Worm (Caenorhabditis elegans) whole organism, L3 larva: ENCODE results near the gene ric-7.

ENCODE experiments used
- elt-1 ChIP-seq: fragments of 150-350 bp; optimal IDR thresholded peaks from 2 replicates; lab custom pipeline; 2014; ENCODE audit warnings: missing biosample characterization, missing genetic modification characterization
- elt-3 ChIP-seq, 3 experiments: fragments of 150-350 bp in 1 of 3; sonication (generic microtip) in 2 of 3; optimal IDR thresholded peaks; 2 replicates in 2 of 3; 4 replicates in 1 of 3; lab custom pipeline; 2014 to 2017; ENCODE audit warnings: missing biosample characterization in 3 of 3, missing genetic modification characterization in 3 of 3
- fkh-10 ChIP-seq: sonication (generic microtip); optimal IDR thresholded peaks from 2 replicates; lab custom pipeline; 2017; ENCODE audit warnings: missing biosample characterization, missing genetic modification reagents, missing genetic modification characterization
- mdl-1 ChIP-seq: fragments of 150-350 bp; optimal IDR thresholded peaks from 2 replicates; lab custom pipeline; 2014; ENCODE audit warnings: missing biosample characterization, missing genetic modification characterization
- nfya-1 ChIP-seq: sonication (generic microtip); optimal IDR thresholded peaks from 2 replicates; lab custom pipeline; 2017; ENCODE audit warnings: missing genetic modification characterization, mild to moderate bottlenecking, missing compliant biosample characterization, antibody characterized with exemption, moderate library complexity; ENCODE audit not compliant: insufficient read depth
- nhr-12 ChIP-seq: fragments of 150-350 bp; optimal IDR thresholded peaks from 2 replicates; lab custom pipeline; 2014; ENCODE audit warnings: missing biosample characterization, missing genetic modification characterization
- nhr-28 ChIP-seq: fragments of 150-350 bp; optimal IDR thresholded peaks from 2 replicates; lab custom pipeline; 2014; ENCODE audit warnings: missing biosample characterization, missing genetic modification characterization
- sea-2 ChIP-seq: fragments of 150-350 bp; sonication (generic microtip); optimal IDR thresholded peaks from 4 replicates; lab custom pipeline; 2014; ENCODE audit warnings: missing biosample characterization, missing genetic modification reagents, missing genetic modification characterization
- snpc-4 ChIP-seq: fragments of 150-350 bp; optimal IDR thresholded peaks from 2 replicates; lab custom pipeline; 2014; ENCODE audit warnings: missing biosample characterization, missing genetic modification characterization

DNA sequence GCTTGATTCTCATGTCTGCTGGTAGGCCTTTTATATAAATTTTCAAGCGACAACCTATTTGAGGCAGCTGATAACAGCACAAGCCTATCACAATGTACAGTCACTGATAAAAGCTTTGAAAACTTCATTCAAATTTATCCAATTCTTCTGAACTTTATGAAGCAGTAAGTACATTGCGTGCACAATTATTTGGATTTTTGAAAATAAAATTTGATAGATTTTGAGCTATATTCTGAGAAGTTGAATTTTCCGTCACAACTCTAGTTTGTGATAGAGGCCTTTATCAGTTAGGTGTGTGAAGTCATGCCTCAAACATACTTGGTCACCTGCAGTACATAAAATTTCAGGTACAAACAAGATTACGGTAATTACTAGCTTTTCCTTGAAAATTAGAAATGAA lies 12.9 kb upstream of the ric-7 start, which contains the start of the genes mtl-2 and T08G5.1:
- TF ChIP-seq elt-3 (tag; optimal IDR thresholded peaks at IDR 0.05; lab: Kevin White, UChicago) (no peak), fkh-10 (GFP tag; lab: Kevin White, UChicago) (no peak), elt-1 (tag; lab: Kevin White, UChicago) (no peak), nhr-28 (tag; lab: Kevin White, UChicago) (no peak), nfya-1 (no peak), sea-2 (GFP tag; lab: Kevin White, UChicago) (no peak), snpc-4 (tag; lab: Kevin White, UChicago) (no peak), nhr-12 (tag; lab: Kevin White, UChicago) (no peak), mdl-1 (tag; lab: Kevin White, UChicago) (no peak)
